Worm (Caenorhabditis elegans) whole organism, late embryonic: ENCODE results near the gene Y50D4A.10.

Source experiments
- ama-1 ChIP-seq: fragments of 150-350 bp; optimal IDR thresholded peaks from 2 replicates; lab custom pipeline; 2014
- ceh-24 ChIP-seq: sonication (generic microtip); optimal IDR thresholded peaks from 2 replicates; lab custom pipeline; 2016; ENCODE audit warnings: mild to moderate bottlenecking, missing genetic modification characterization, missing compliant biosample characterization
- ceh-30 ChIP-seq: fragments of 150-350 bp; optimal IDR thresholded peaks from 2 replicates; lab custom pipeline; 2014; ENCODE audit warnings: missing biosample characterization, missing genetic modification characterization
- ceh-34 ChIP-seq: sonication (generic microtip); optimal IDR thresholded peaks from 2 replicates; lab custom pipeline; 2016; ENCODE audit warnings: mild to moderate bottlenecking, missing genetic modification characterization, missing compliant biosample characterization
- che-1 ChIP-seq: sonication (generic microtip); optimal IDR thresholded peaks from 2 replicates; lab custom pipeline; 2016; ENCODE audit warnings: mild to moderate bottlenecking, missing genetic modification characterization, missing compliant biosample characterization
- ets-4 ChIP-seq: sonication (generic microtip); optimal IDR thresholded peaks from 2 replicates; lab custom pipeline; 2016; ENCODE audit warnings: missing genetic modification characterization, missing compliant biosample characterization
- lim-6 ChIP-seq: sonication (generic microtip); optimal IDR thresholded peaks from 2 replicates; lab custom pipeline; 2016; ENCODE audit warnings: missing genetic modification characterization, missing compliant biosample characterization
- lin-11 ChIP-seq: fragments of 200-800 bp; sonication (Bioruptor generic); optimal IDR thresholded peaks from 2 replicates; lab custom pipeline; 2018; ENCODE audit warnings: mild to moderate bottlenecking, missing genetic modification characterization, missing compliant biosample characterization
- unc-86 ChIP-seq: sonication (generic microtip); optimal IDR thresholded peaks from 2 replicates; lab custom pipeline; 2016; ENCODE audit warnings: missing genetic modification characterization, missing compliant biosample characterization

- TF ChIP-seq lin-11 (no peak), ceh-30 (no peak), ama-1 (lab: Kevin White, UChicago) (no peak), ceh-34 (tag; lab: Kevin White, UChicago) (no peak), ets-4 (tag; lab: Kevin White, UChicago) (no peak), ceh-24 (tag; lab: Kevin White, UChicago) (no peak), unc-86 (tag; lab: Kevin White, UChicago) (no peak), che-1 (no peak), lim-6 (no peak)
Observed at ce11 chrV:1176277-1176839, 44.0 kb downstream of the Y50D4A.10 start, which contains the start of gene T21H3.1.
